Worm (Caenorhabditis elegans) whole organism, L2 larva: ENCODE data around the gene srx-86.

ENCODE experiments used
- C34F6.9 ChIP-seq: fragments of 150-350 bp; optimal IDR thresholded peaks from 2 replicates; lab custom pipeline; 2014; ENCODE audit warnings: missing biosample characterization, missing genetic modification characterization
- ceh-82 ChIP-seq: fragments of 150-350 bp; optimal IDR thresholded peaks from 2 replicates; lab custom pipeline; 2014; ENCODE audit warnings: missing biosample characterization, missing genetic modification characterization
- dmd-4 ChIP-seq: sonication (generic microtip); optimal IDR thresholded peaks from 2 replicates; lab custom pipeline; 2017; ENCODE audit warnings: missing biosample characterization, missing genetic modification characterization
- elt-3 ChIP-seq: sonication (generic microtip); optimal IDR thresholded peaks from 2 replicates; lab custom pipeline; 2017; ENCODE audit warnings: missing biosample characterization, missing genetic modification characterization
- gmeb-1 ChIP-seq: fragments of 150-350 bp; optimal IDR thresholded peaks from 2 replicates; lab custom pipeline; 2014; ENCODE audit warnings: missing biosample characterization, missing genetic modification characterization
- lin-39 ChIP-seq: fragments of 150-350 bp; optimal IDR thresholded peaks from 2 replicates; lab custom pipeline; 2014; ENCODE audit warnings: missing biosample characterization, missing genetic modification reagents, missing genetic modification characterization
- mdl-1 ChIP-seq, 2 experiments: fragments of 150-350 bp in 1 of 2; sonication (generic microtip) in 1 of 2; optimal IDR thresholded peaks; 2 replicates each; lab custom pipeline; 2017; ENCODE audit warnings: missing biosample characterization in 2 of 2, missing genetic modification characterization in 2 of 2
- nhr-237 ChIP-seq: fragments of 150-350 bp; optimal IDR thresholded peaks from 2 replicates; lab custom pipeline; 2014; ENCODE audit warnings: missing biosample characterization, missing genetic modification characterization
- nhr-6 ChIP-seq: fragments of 150-350 bp; optimal IDR thresholded peaks from 2 replicates; lab custom pipeline; 2014; ENCODE audit warnings: missing biosample characterization, missing genetic modification characterization
- nhr-77 ChIP-seq: fragments of 150-350 bp; optimal IDR thresholded peaks from 2 replicates; lab custom pipeline; 2014; ENCODE audit warnings: missing biosample characterization, missing genetic modification characterization
- snpc-4 ChIP-seq: fragments of 150-350 bp; optimal IDR thresholded peaks from 2 replicates; lab custom pipeline; 2014; ENCODE audit warnings: missing biosample characterization, missing genetic modification characterization
- unc-62 ChIP-seq: fragments of 150-350 bp; optimal IDR thresholded peaks from 2 replicates; lab custom pipeline; 2014; ENCODE audit warnings: missing biosample characterization, missing genetic modification reagents, missing genetic modification characterization

DNA sequence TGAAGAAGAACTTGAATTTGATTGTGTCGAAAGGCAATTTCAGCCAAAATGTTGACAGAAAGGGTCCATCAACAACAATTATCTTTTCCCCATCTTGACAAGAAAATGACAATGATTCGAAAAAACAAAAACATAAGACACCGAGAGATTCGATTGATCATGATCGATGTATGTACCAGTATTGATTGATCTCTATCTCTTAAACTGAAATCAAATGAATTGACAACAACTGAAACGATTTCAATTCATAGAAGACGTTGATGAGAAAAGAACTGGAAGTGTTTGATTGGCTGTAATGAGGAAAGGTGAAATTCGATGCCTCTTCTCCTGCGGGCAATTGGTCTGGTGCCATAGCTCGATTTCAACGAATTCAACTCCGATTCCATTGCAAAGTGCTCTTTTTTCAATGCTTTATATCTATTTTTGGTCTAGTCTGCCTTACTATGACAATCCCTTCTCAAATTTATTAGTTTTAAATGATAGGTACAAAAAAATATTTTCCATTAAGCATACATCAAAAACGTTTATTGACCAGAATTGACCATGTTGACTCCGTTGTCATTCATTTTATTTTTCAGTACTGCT, 29.3 kb upstream of the srx-86 start:
- no peak for TF ChIP-seq unc-62 (GFP tag; lab: Kevin White, UChicago)
- no peak for TF ChIP-seq nhr-77
- TF ChIP-seq ceh-82 (tag; lab: Kevin White, UChicago) = no peak
- TF ChIP-seq gmeb-1 (tag; lab: Kevin White, UChicago) = no peak
- TF ChIP-seq dmd-4 (tag; lab: Kevin White, UChicago) = no peak
- TF ChIP-seq nhr-237 (tag; lab: Kevin White, UChicago) = no peak
- no peak for TF ChIP-seq nhr-6 (tag; lab: Kevin White, UChicago)
- TF ChIP-seq snpc-4 (tag; lab: Kevin White, UChicago) = no peak
- no peak for TF ChIP-seq lin-39 (tag; lab: Kevin White, UChicago)
- TF ChIP-seq mdl-1 (tag; optimal IDR thresholded peaks at IDR 0.05; lab: Kevin White, UChicago) = no peak
- no peak for TF ChIP-seq C34F6.9 (tag; lab: Kevin White, UChicago)
- TF ChIP-seq elt-3 (tag; lab: Kevin White, UChicago) = no peak
